Worm (Caenorhabditis elegans): ENCODE measurements around the gene F44E5.4.

The F44E5.4 gene

ce11 chrII:11756684-11757107 is 2.4 kb downstream of the F44E5.4 start (continued):
- TF ChIP-seq T26A5.8 (tag; optimal IDR thresholded peaks at IDR 0.05) = no peak
- TF ChIP-seq F23B12.7 (tag; optimal IDR thresholded peaks at IDR 0.05; ENCODE audit: insufficient read depth) = no peak
- no peak for TF ChIP-seq ceh-79 (tag; optimal IDR thresholded peaks at IDR 0.05)
- 0 out of 2 replicates have a peak, but pooled peaks have one; percentile 14 for TF ChIP-seq hsf-1 (GFP tag; IDR thresholded peaks at IDR 0.05)
- TF ChIP-seq sptf-2 (GFP tag; optimal IDR thresholded peaks at IDR 0.05) = no peak
- TF ChIP-seq nfya-2 (GFP tag; IDR thresholded peaks at IDR 0.05) = no peak
- no peak for TF ChIP-seq hrde-1 (tag; optimal IDR thresholded peaks at IDR 0.05; ENCODE audit: borderline replicate concordance)
- no peak for TF ChIP-seq Y95B8A.8 (GFP tag; IDR thresholded peaks at IDR 0.05)
- TF ChIP-seq xnd-1 (tag; optimal IDR thresholded peaks at IDR 0.05) = peak; percentile 18
- peak; percentile 55; the same call in 1 of the 2 replicates for TF ChIP-seq C06A6.2 (GFP tag; conservative IDR thresholded peaks at IDR 0.05)
- TF ChIP-seq F39B2.1 (GFP tag; IDR thresholded peaks at IDR 0.05) = no peak
- no peak for TF ChIP-seq nhr-120 (GFP tag; IDR thresholded peaks at IDR 0.05)
- TF ChIP-seq cebp-2 (GFP tag; IDR thresholded peaks at IDR 0.05) = no peak
- TF ChIP-seq unc-130 (GFP tag; optimal IDR thresholded peaks at IDR 0.05) = no peak
- TF ChIP-seq sdz-38 (tag; optimal IDR thresholded peaks at IDR 0.05) = no peak
- TF ChIP-seq ceh-58 (GFP tag; IDR thresholded peaks at IDR 0.05) = no peak
- TF ChIP-seq sea-2 (GFP tag; IDR thresholded peaks at IDR 0.05) = no peak
- TF ChIP-seq zfh-2 (GFP tag; conservative IDR thresholded peaks at IDR 0.05) = peak; percentile 45; the same call in 1 of the 2 replicates
- TF ChIP-seq nhr-27 (tag; optimal IDR thresholded peaks at IDR 0.05) = no peak
- peak; percentile 44 for TF ChIP-seq lsl-1 (GFP tag; optimal IDR thresholded peaks at IDR 0.05)
- TF ChIP-seq snpc-3.4 (tag; optimal IDR thresholded peaks at IDR 0.05) = peak; percentile 45
- peak; percentile 33 for TF ChIP-seq athp-1 (tag; optimal IDR thresholded peaks at IDR 0.05)
- TF ChIP-seq C17E4.6 (GFP tag; IDR thresholded peaks at IDR 0.05) = no peak
- no peak for TF ChIP-seq pha-4 (tag; optimal IDR thresholded peaks at IDR 0.05)
- TF ChIP-seq hmg-20 (GFP tag; IDR thresholded peaks at IDR 0.05) = no peak
- TF ChIP-seq tbp1 (GFP tag; optimal IDR thresholded peaks at IDR 0.05) = peak; percentile 59
- no peak for TF ChIP-seq F22D6.2 (tag; optimal IDR thresholded peaks at IDR 0.05)
- TF ChIP-seq dpl-1 (GFP tag; optimal IDR thresholded peaks at IDR 0.05) = no peak
- no peak for TF ChIP-seq chd-7 (tag; optimal IDR thresholded peaks at IDR 0.05)
- TF ChIP-seq B0261.1 (tag; optimal IDR thresholded peaks at IDR 0.05) = no peak
- peak; percentile 24 for TF ChIP-seq ztf-22 (GFP tag; optimal IDR thresholded peaks at IDR 0.05)
- no peak for TF ChIP-seq F37B4.10 (GFP tag; IDR thresholded peaks at IDR 0.05)
- peak; percentile 59 for TF ChIP-seq ztf-18 (tag; optimal IDR thresholded peaks at IDR 0.05)
- no peak for TF ChIP-seq Y79H2A.3 (GFP tag; conservative IDR thresholded peaks at IDR 0.05)
- no peak for TF ChIP-seq F57A8.1 (GFP tag; optimal IDR thresholded peaks at IDR 0.05)
- no peak for TF ChIP-seq egl-18 (GFP tag; IDR thresholded peaks at IDR 0.05)
- no peak for TF ChIP-seq B0035.1 (tag; optimal IDR thresholded peaks at IDR 0.05)
- TF ChIP-seq rcor-1 (GFP tag; IDR thresholded peaks at IDR 0.05) = no peak
- TF ChIP-seq B0336.3 (GFP tag; IDR thresholded peaks at IDR 0.05) = peak; percentile 60
- no peak for TF ChIP-seq madf-3 (GFP tag; IDR thresholded peaks at IDR 0.05)
- TF ChIP-seq ztf-6 (GFP tag; IDR thresholded peaks at IDR 0.05) = no peak
- TF ChIP-seq hlh-12 (tag; optimal IDR thresholded peaks at IDR 0.05) = no peak
- TF ChIP-seq nfya-1 (tag; optimal IDR thresholded peaks at IDR 0.05; ENCODE audit: borderline replicate concordance, insufficient read depth) = no peak
- no peak for TF ChIP-seq rpc-1 (optimal IDR thresholded peaks at IDR 0.05)
- no peak for TF ChIP-seq rpc-1 (tag; optimal IDR thresholded peaks at IDR 0.05)
- TF ChIP-seq bed-2 (GFP tag; IDR thresholded peaks at IDR 0.05) = no peak
- TF ChIP-seq zim-3 (tag; optimal IDR thresholded peaks at IDR 0.05) = peak; percentile 61
- TF ChIP-seq snpc-1.1 (tag; optimal IDR thresholded peaks at IDR 0.05; ENCODE audit: insufficient read depth) = peak; percentile 86
- TF ChIP-seq atf-7 (tag; optimal IDR thresholded peaks at IDR 0.05) = no peak
- TF ChIP-seq mes-4 (tag; optimal IDR thresholded peaks at IDR 0.05) = no peak

Data from whole organism, young adult.